Fruit fly (Drosophila melanogaster) whole organism, embryonic: ENCODE results near the gene CG13364.

Experiments used
- CG15479 ChIP-seq: fragments of 200-800 bp; sonication (Bioruptor generic); optimal IDR thresholded peaks from 3 replicates; lab custom pipeline; 2019; ENCODE audit warnings: missing biosample characterization, mild to moderate bottlenecking, missing genetic modification characterization, moderate library complexity
- CG30403 ChIP-seq: fragments of 200-800 bp; sonication (Bioruptor generic); optimal IDR thresholded peaks from 3 replicates; lab custom pipeline; 2016; ENCODE audit warnings: missing biosample characterization, missing genetic modification characterization
- CG4617 ChIP-seq: fragments of 200-800 bp; sonication (Bioruptor generic); optimal IDR thresholded peaks from 3 replicates; lab custom pipeline; 2016; ENCODE audit warnings: missing biosample characterization, missing genetic modification characterization, borderline replicate concordance
- CG6854 ChIP-seq: fragments of 200-800 bp; sonication (Bioruptor generic); optimal IDR thresholded peaks from 3 replicates; lab custom pipeline; 2017; ENCODE audit warnings: missing biosample characterization, mild to moderate bottlenecking, missing genetic modification characterization
- CG9727 ChIP-seq: fragments of 200-800 bp; sonication (Bioruptor generic); optimal IDR thresholded peaks from 3 replicates; lab custom pipeline; 2017; ENCODE audit warnings: missing biosample characterization, mild to moderate bottlenecking, missing genetic modification characterization
- NFAT ChIP-seq: fragments of 200-800 bp; sonication (Bioruptor generic); IDR thresholded peaks from 2 replicates; pipeline ENCODE4 v1.3.6; 2022; ENCODE audit warnings: missing biosample characterization, missing genetic modification characterization
- klu ChIP-seq: fragments of 200-800 bp; sonication (Bioruptor generic); IDR thresholded peaks from 2 replicates; pipeline ENCODE4 v1.3.6; 2022; ENCODE audit warnings: missing biosample characterization, missing genetic modification characterization
- trh ChIP-seq: fragments of 200-800 bp; sonication (Bioruptor generic); optimal IDR thresholded peaks from 2 replicates; lab custom pipeline; 2016; ENCODE audit warnings: missing biosample characterization, missing genetic modification characterization
- zfh2 ChIP-seq: fragments of 200-800 bp; sonication (Bioruptor generic); optimal IDR thresholded peaks from 2 replicates; lab custom pipeline; 2016; ENCODE audit warnings: missing biosample characterization, missing genetic modification characterization

- peak; percentile 2 for TF ChIP-seq CG9727 (GFP tag; lab: Kevin White, UChicago)
- no peak for TF ChIP-seq CG15479 (GFP tag; lab: Kevin White, UChicago)
- TF ChIP-seq klu, result no peak
- TF ChIP-seq CG4617 (GFP tag; lab: Kevin White, UChicago), result no peak
- TF ChIP-seq CG30403 (GFP tag; lab: Kevin White, UChicago), result no peak
- TF ChIP-seq CG6854 (GFP tag; lab: Kevin White, UChicago), result peak; percentile 12
- no peak for TF ChIP-seq zfh2 (GFP tag; lab: Kevin White, UChicago)
- TF ChIP-seq NFAT (GFP tag; lab: Robert Waterston, UW), result no peak
- TF ChIP-seq trh (GFP tag; lab: Kevin White, UChicago), result no peak
Measured at dm6 chrX:635495-636142, 10.6 kb upstream of the CG13364 start, which contains the start of gene Dredd.
